Fruit fly (Drosophila melanogaster) whole organism, adult: ENCODE measurements around the gene fzy.

Experiments
- CG14711 ChIP-seq: fragments of 200-800 bp; sonication (Bioruptor generic); optimal IDR thresholded peaks from 2 replicates; lab custom pipeline; 2018; ENCODE audit warnings: missing biosample characterization, mild to moderate bottlenecking, missing genetic modification characterization, moderate library complexity
- CG1620 ChIP-seq: fragments of 200-800 bp; sonication (Bioruptor generic); optimal IDR thresholded peaks from 2 replicates; lab custom pipeline; 2016; ENCODE audit warnings: missing biosample characterization, missing genetic modification characterization
- CG33017 ChIP-seq: fragments of 200-800 bp; sonication (Bioruptor generic); optimal IDR thresholded peaks from 2 replicates; lab custom pipeline; 2018; ENCODE audit warnings: missing biosample characterization, mild to moderate bottlenecking, missing genetic modification characterization, moderate library complexity
- CG5204 ChIP-seq: fragments of 200-800 bp; sonication (Bioruptor generic); optimal IDR thresholded peaks from 2 replicates; lab custom pipeline; 2016; ENCODE audit warnings: missing biosample characterization, missing genetic modification characterization
- CG7045 ChIP-seq: fragments of 200-800 bp; sonication (Bioruptor generic); optimal IDR thresholded peaks from 2 replicates; lab custom pipeline; 2017; ENCODE audit warnings: missing biosample characterization, mild to moderate bottlenecking, missing genetic modification characterization
- CG7101 ChIP-seq: fragments of 200-800 bp; sonication (Bioruptor generic); optimal IDR thresholded peaks from 2 replicates; lab custom pipeline; 2018; ENCODE audit warnings: missing biosample characterization, mild to moderate bottlenecking, missing genetic modification characterization, moderate library complexity
- Crg-1 ChIP-seq: fragments of 200-800 bp; sonication (Bioruptor generic); optimal IDR thresholded peaks from 2 replicates; lab custom pipeline; 2016; ENCODE audit warnings: missing biosample characterization, missing genetic modification characterization
- Mnt ChIP-seq: fragments of 200-800 bp; sonication (Bioruptor generic); optimal IDR thresholded peaks from 2 replicates; lab custom pipeline; 2016; ENCODE audit warnings: missing biosample characterization, mild to moderate bottlenecking, missing genetic modification characterization
- bab1 ChIP-seq: fragments of 200-800 bp; sonication (Bioruptor generic); optimal IDR thresholded peaks from 3 replicates; lab custom pipeline; 2019; ENCODE audit warnings: missing biosample characterization, mild to moderate bottlenecking, missing genetic modification characterization, moderate library complexity
- ovo ChIP-seq: fragments of 200-800 bp; sonication (Bioruptor generic); optimal IDR thresholded peaks from 2 replicates; lab custom pipeline; 2016; ENCODE audit warnings: missing biosample characterization, missing genetic modification characterization
- tj ChIP-seq: fragments of 200-800 bp; sonication (Bioruptor generic); optimal IDR thresholded peaks from 3 replicates; lab custom pipeline; 2017; ENCODE audit warnings: missing biosample characterization, mild to moderate bottlenecking, missing genetic modification characterization, moderate library complexity

DNA sequence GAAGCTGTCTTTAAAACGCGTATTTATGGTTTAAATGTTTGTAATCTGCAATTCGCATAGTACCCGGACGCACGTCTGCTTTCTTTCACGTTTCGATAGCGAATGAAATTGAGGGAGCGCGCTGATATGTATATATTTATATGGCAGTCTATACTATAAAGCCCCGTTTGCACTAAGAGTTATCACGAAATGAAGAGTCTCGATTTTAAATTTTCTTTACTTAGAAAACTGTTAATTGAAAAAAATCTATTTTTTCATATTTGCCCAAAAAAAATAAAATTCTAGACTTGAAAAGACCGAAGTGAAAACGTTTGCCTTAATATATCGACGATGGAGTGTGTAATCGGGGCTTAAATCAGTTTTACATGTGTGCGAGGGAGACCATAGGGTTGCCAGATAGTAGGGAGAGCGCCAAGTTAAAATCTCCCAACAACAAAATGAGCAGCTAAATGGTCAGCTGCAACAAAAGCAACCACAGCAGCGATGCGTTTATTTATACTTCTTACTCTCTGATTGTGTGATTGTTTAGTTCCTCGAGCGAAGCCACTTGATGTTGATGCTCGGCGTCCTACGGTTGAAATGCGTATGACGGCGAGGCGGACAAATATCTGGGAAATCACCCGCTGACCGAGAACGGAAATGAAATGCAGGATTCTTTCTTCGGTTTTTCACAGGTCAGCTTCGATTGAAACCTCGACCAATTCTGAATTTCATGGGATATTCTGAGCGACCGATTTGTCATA lies 14.9 kb downstream of the fzy start, which contains the start of gene cact:
- TF ChIP-seq CG7045 (GFP tag; lab: Kevin White, UChicago): peak; percentile 92
- TF ChIP-seq ovo (GFP tag; lab: Kevin White, UChicago): peak; percentile 76
- TF ChIP-seq CG33017: peak; percentile 91
- peak; percentile 94 for TF ChIP-seq CG1620 (GFP tag; lab: Kevin White, UChicago)
- TF ChIP-seq CG5204: peak; percentile 95
- TF ChIP-seq bab1 (GFP tag; lab: Kevin White, UChicago): peak; percentile 94
- TF ChIP-seq Crg-1 (GFP tag; lab: Kevin White, UChicago): peak; percentile 69
- TF ChIP-seq CG7101 (tag; lab: Kevin White, UChicago): peak; percentile 95
- TF ChIP-seq tj (GFP tag; lab: Kevin White, UChicago): peak; percentile 81
- TF ChIP-seq Mnt: peak; percentile 94
- peak; percentile 91 for TF ChIP-seq CG14711 (tag; lab: Kevin White, UChicago)
